Fruit fly (Drosophila melanogaster) Kc167 (cell line): ENCODE data around the gene niki.

Source experiments
- Myc ChIP-seq: fragments of >200 bp; optimal IDR thresholded peaks from 2 replicates; lab custom pipeline; 2017; ENCODE audit warnings: missing external identifiers
- Sin3A ChIP-seq: fragments of >200 bp; optimal IDR thresholded peaks from 2 replicates; lab custom pipeline; 2018; ENCODE audit warnings: missing external identifiers
- h ChIP-seq: fragments of >200 bp; optimal IDR thresholded peaks from 3 replicates; lab custom pipeline; 2018; ENCODE audit warnings: missing external identifiers
- insv ChIP-seq: fragments of >200 bp; optimal IDR thresholded peaks from 3 replicates; lab custom pipeline; 2018; ENCODE audit warnings: missing external identifiers
- psq ChIP-seq: fragments of >200 bp; optimal IDR thresholded peaks from 2 replicates; lab custom pipeline; 2017; ENCODE audit warnings: missing external identifiers
- ttk ChIP-seq: sonication (Bioruptor generic); optimal IDR thresholded peaks from 2 replicates; lab custom pipeline; 2017; ENCODE audit warnings: missing external identifiers

The niki gene

dm6 chr3R:24825548-24825947 is at the start of gene niki:
Gene niki, minus strand, starts transcription at chr3R:24825648.
- TF ChIP-seq psq (lab: Kevin White, UChicago), result no peak
- no peak for TF ChIP-seq ttk (lab: Kevin White, UChicago)

dm6 chr3R:24870389-24871048 is 45.1 kb upstream of the niki start, which contains the start of gene CycB3:
Gene CycB3, minus strand, starts transcription at chr3R:24870816.
- TF ChIP-seq ttk (lab: Kevin White, UChicago) (no peak), h (lab: Kevin White, UChicago) (no peak)

dm6 chr3R:24867956-24868355 is 42.5 kb upstream of the niki start:
- no peak for TF ChIP-seq insv (lab: Kevin White, UChicago)
- no peak for TF ChIP-seq psq (lab: Kevin White, UChicago)
- TF ChIP-seq ttk (lab: Kevin White, UChicago), result no peak
- TF ChIP-seq Sin3A (lab: Kevin White, UChicago), result no peak
- no peak for TF ChIP-seq Myc (lab: Kevin White, UChicago)
- no peak for TF ChIP-seq h (lab: Kevin White, UChicago)

- TF ChIP-seq insv (lab: Kevin White, UChicago) (no peak), h (lab: Kevin White, UChicago) (no peak), Myc (lab: Kevin White, UChicago) (no peak), Sin3A (lab: Kevin White, UChicago) (no peak), ttk (lab: Kevin White, UChicago) (no peak), psq (lab: Kevin White, UChicago) (no peak)
Measured at dm6 chr3R:24866976-24867375, 41.5 kb upstream of the niki start.

dm6 chr3R:24864719-24865400 is 39.4 kb upstream of the niki start, which contains the start of the genes Srg1 and Elal:
Gene Srg1, minus strand, starts transcription at chr3R:24864732.
Gene Elal, plus strand, starts transcription at chr3R:24865350.
- TF ChIP-seq Myc (lab: Kevin White, UChicago) (no peak), psq (lab: Kevin White, UChicago) (no peak), insv (lab: Kevin White, UChicago) (no peak), h (lab: Kevin White, UChicago) (no peak), Sin3A (lab: Kevin White, UChicago) (no peak), ttk (lab: Kevin White, UChicago) (no peak)

dm6 chr3R:24863894-24864293 is 38.4 kb upstream of the niki start:
- TF ChIP-seq psq (lab: Kevin White, UChicago), result no peak
- TF ChIP-seq Myc (lab: Kevin White, UChicago), result no peak
- no peak for TF ChIP-seq h (lab: Kevin White, UChicago)
- no peak for TF ChIP-seq Sin3A (lab: Kevin White, UChicago)
- TF ChIP-seq insv (lab: Kevin White, UChicago), result no peak
- no peak for TF ChIP-seq ttk (lab: Kevin White, UChicago)

- TF ChIP-seq Myc (lab: Kevin White, UChicago) (no peak), Sin3A (lab: Kevin White, UChicago) (no peak), h (lab: Kevin White, UChicago) (no peak), insv (lab: Kevin White, UChicago) (no peak), psq (lab: Kevin White, UChicago) (no peak), ttk (lab: Kevin White, UChicago) (no peak)
Measured at dm6 chr3R:24862574-24863089, 37.2 kb upstream of the niki start, which contains the start of gene CG7016. Gene CG7016, plus strand, starts transcription at chr3R:24862931.

dm6 chr3R:24862065-24862464 is 36.6 kb upstream of the niki start, which contains the start of gene CG13640:
Gene CG13640, minus strand, starts transcription at chr3R:24862165.
- TF ChIP-seq psq (lab: Kevin White, UChicago) (no peak), h (lab: Kevin White, UChicago) (no peak), Myc (lab: Kevin White, UChicago) (no peak), ttk (lab: Kevin White, UChicago) (no peak), insv (lab: Kevin White, UChicago) (no peak), Sin3A (lab: Kevin White, UChicago) (no peak)

dm6 chr3R:24860316-24860826 is 34.9 kb upstream of the niki start, which contains the start of gene CG13639:
Gene CG13639, minus strand, starts transcription at chr3R:24860366.
- TF ChIP-seq h (lab: Kevin White, UChicago) (no peak), Sin3A (lab: Kevin White, UChicago) (no peak), Myc (lab: Kevin White, UChicago) (no peak), insv (lab: Kevin White, UChicago) (no peak), psq (lab: Kevin White, UChicago) (no peak), ttk (lab: Kevin White, UChicago) (no peak)

dm6 chr3R:24859701-24860100 is 34.3 kb upstream of the niki start, which contains the start of gene ppk22:
Gene ppk22, minus strand, starts transcription at chr3R:24859801.
- TF ChIP-seq ttk (lab: Kevin White, UChicago) (no peak), Myc (lab: Kevin White, UChicago) (no peak), psq (lab: Kevin White, UChicago) (no peak), insv (lab: Kevin White, UChicago) (no peak), Sin3A (lab: Kevin White, UChicago) (no peak)

- TF ChIP-seq psq (lab: Kevin White, UChicago) (no peak), ttk (lab: Kevin White, UChicago) (no peak), Myc (lab: Kevin White, UChicago) (no peak), Sin3A (lab: Kevin White, UChicago) (no peak), insv (lab: Kevin White, UChicago) (no peak), h (lab: Kevin White, UChicago) (no peak)
Measured at dm6 chr3R:24857459-24857858, 32.0 kb upstream of the niki start, which contains the start of gene CAH4. Gene CAH4, minus strand, starts transcription at chr3R:24857559.
